Worm (Caenorhabditis elegans) whole organism, L1 larva: Measurements from ENCODE around the gene mrps-18B.

Source experiments
- C04F5.9 ChIP-seq: sonication (generic microtip); optimal IDR thresholded peaks from 2 replicates; lab custom pipeline; 2016; ENCODE audit warnings: missing genetic modification characterization, missing compliant biosample characterization
- C16A3.4 ChIP-seq: fragments of 150-350 bp; optimal IDR thresholded peaks from 2 replicates; lab custom pipeline; 2014; ENCODE audit warnings: missing biosample characterization, missing genetic modification characterization
- F16B12.6 ChIP-seq: fragments of 150-350 bp; optimal IDR thresholded peaks from 2 replicates; lab custom pipeline; 2014; ENCODE audit warnings: missing biosample characterization, missing genetic modification characterization
- Y116A8C.19 ChIP-seq: sonication (generic microtip); optimal IDR thresholded peaks from 2 replicates; lab custom pipeline; 2016; ENCODE audit warnings: missing compliant biosample characterization, missing genetic modification characterization, borderline replicate concordance
- alr-1 ChIP-seq: fragments of 200-800 bp; sonication (Bioruptor generic); optimal IDR thresholded peaks from 2 replicates; lab custom pipeline; 2018; ENCODE audit warnings: borderline replicate concordance, mild to moderate bottlenecking, missing genetic modification characterization, missing compliant biosample characterization
- aly-2 ChIP-seq: fragments of 150-350 bp; optimal IDR thresholded peaks from 2 replicates; lab custom pipeline; 2014; ENCODE audit warnings: missing biosample characterization, missing genetic modification characterization
- blmp-1 ChIP-seq: fragments of 150-350 bp; optimal IDR thresholded peaks from 2 replicates; lab custom pipeline; 2014; ENCODE audit warnings: missing biosample characterization, missing genetic modification characterization
- ceh-90 ChIP-seq: sonication (generic microtip); optimal IDR thresholded peaks from 2 replicates; lab custom pipeline; 2016; ENCODE audit warnings: missing genetic modification characterization, missing compliant biosample characterization
- dsc-1 ChIP-seq: sonication (generic microtip); optimal IDR thresholded peaks from 2 replicates; lab custom pipeline; 2016; ENCODE audit warnings: mild to moderate bottlenecking, missing genetic modification characterization, missing compliant biosample characterization
- efl-1 ChIP-seq, 4 experiments: fragments of 150-350 bp; optimal IDR thresholded peaks in 3 of 4; peaks in 1 of 4; 1 replicate in 1 of 4; 2 replicates in 3 of 4; lab custom pipeline; 2014; ENCODE audit warnings: missing biosample characterization in 2 of 4, missing genetic modification characterization in 2 of 4, missing genetic modification reagents in 2 of 4
- elt-3 ChIP-seq, 6 experiments: fragments of 150-350 bp in 1 of 6; sonication (generic microtip); optimal IDR thresholded peaks; 2 replicates each; lab custom pipeline; 2017 to 2018; ENCODE audit warnings: missing biosample characterization in 6 of 6, missing genetic modification characterization in 6 of 6, inconsistent platforms in 1 of 6
- fkh-10 ChIP-seq: sonication (generic microtip); optimal IDR thresholded peaks from 2 replicates; lab custom pipeline; 2017; ENCODE audit warnings: missing biosample characterization, missing genetic modification reagents, missing genetic modification characterization
- fkh-8 ChIP-seq: sonication (generic microtip); optimal IDR thresholded peaks from 2 replicates; lab custom pipeline; 2016; ENCODE audit warnings: mild to moderate bottlenecking, missing genetic modification characterization, missing compliant biosample characterization
- hlh-17 ChIP-seq: fragments of 200-800 bp; sonication (Bioruptor generic); optimal IDR thresholded peaks from 2 replicates; lab custom pipeline; 2018; ENCODE audit warnings: missing genetic modification characterization, mild to moderate bottlenecking, missing compliant biosample characterization, moderate library complexity, borderline replicate concordance
- hlh-4 ChIP-seq: sonication (generic microtip); optimal IDR thresholded peaks from 2 replicates; lab custom pipeline; 2016; ENCODE audit warnings: mild to moderate bottlenecking, missing genetic modification characterization, missing compliant biosample characterization
- hpl-2 ChIP-seq: fragments of 150-350 bp; optimal IDR thresholded peaks from 2 replicates; lab custom pipeline; 2014; ENCODE audit warnings: missing biosample characterization, missing genetic modification reagents, missing genetic modification characterization
- isw-1 ChIP-seq: fragments of 200-800 bp; sonication (Bioruptor generic); IDR thresholded peaks from 2 replicates; pipeline ENCODE4 v1.3.6; 2022; ENCODE audit warnings: missing genetic modification characterization, missing compliant biosample characterization
- jun-1 ChIP-seq: fragments of 150-350 bp; optimal IDR thresholded peaks from 2 replicates; lab custom pipeline; 2014; ENCODE audit warnings: missing biosample characterization, missing genetic modification reagents, missing genetic modification characterization
- lin-13 ChIP-seq: fragments of 150-350 bp; optimal IDR thresholded peaks from 2 replicates; lab custom pipeline; 2014; ENCODE audit warnings: missing biosample characterization, missing genetic modification reagents, missing genetic modification characterization
- lin-14 ChIP-seq: fragments of 200-800 bp; sonication (Bioruptor generic); optimal IDR thresholded peaks from 2 replicates; lab custom pipeline; 2018; ENCODE audit warnings: mild to moderate bottlenecking, missing genetic modification characterization, moderate library complexity, missing compliant biosample characterization
- lin-15B ChIP-seq: fragments of 150-350 bp; sonication (generic microtip); optimal IDR thresholded peaks from 3 replicates; lab custom pipeline; 2014; ENCODE audit warnings: missing biosample characterization, missing genetic modification characterization
- lin-35 ChIP-seq, 2 experiments: fragments of 150-350 bp; optimal IDR thresholded peaks; 2 replicates each; lab custom pipeline; 2014; ENCODE audit warnings: missing biosample characterization in 2 of 2, missing genetic modification characterization in 2 of 2, missing genetic modification reagents in 2 of 2
- lin-39 ChIP-seq: fragments of 150-350 bp; optimal IDR thresholded peaks from 2 replicates; lab custom pipeline; 2014; ENCODE audit warnings: missing biosample characterization, missing genetic modification reagents, missing genetic modification characterization
- lir-3 ChIP-seq: sonication (generic microtip); optimal IDR thresholded peaks from 2 replicates; lab custom pipeline; 2016; ENCODE audit warnings: mild to moderate bottlenecking, missing genetic modification characterization, moderate library complexity, missing compliant biosample characterization; ENCODE audit not compliant: poor library complexity
- mab-9 ChIP-seq: fragments of 200-800 bp; sonication (Bioruptor generic); IDR thresholded peaks from 2 replicates; pipeline ENCODE4 v1.3.6; 2022; ENCODE audit warnings: missing genetic modification reagents, missing genetic modification characterization, missing compliant biosample characterization
- mef-2 ChIP-seq: fragments of 150-350 bp; optimal IDR thresholded peaks from 2 replicates; lab custom pipeline; 2014; ENCODE audit warnings: missing biosample characterization, missing genetic modification characterization
- nhr-11 ChIP-seq: fragments of 150-350 bp; optimal IDR thresholded peaks from 2 replicates; lab custom pipeline; 2014; ENCODE audit warnings: missing biosample characterization, missing genetic modification characterization
- nhr-19 ChIP-seq: fragments of 200-800 bp; sonication (Bioruptor generic); conservative IDR thresholded peaks from 2 replicates; pipeline ENCODE4 v1.3.6; 2022; ENCODE audit warnings: missing genetic modification characterization, missing compliant biosample characterization
- nhr-84 ChIP-seq: sonication (generic microtip); optimal IDR thresholded peaks from 2 replicates; lab custom pipeline; 2017; ENCODE audit warnings: missing biosample characterization, missing genetic modification characterization
- nhr-85 ChIP-seq: sonication (generic microtip); peaks from one replicate; lab custom pipeline; 2016; ENCODE audit warnings: missing genetic modification characterization, inconsistent platforms, missing compliant biosample characterization
- pax-3 ChIP-seq: fragments of 200-800 bp; sonication (Bioruptor generic); optimal IDR thresholded peaks from 2 replicates; lab custom pipeline; 2018; ENCODE audit warnings: mild to moderate bottlenecking, missing genetic modification characterization, moderate library complexity, missing compliant biosample characterization
- rnt-1 ChIP-seq: sonication (generic microtip); optimal IDR thresholded peaks from 2 replicates; lab custom pipeline; 2016; ENCODE audit warnings: mild to moderate bottlenecking, missing genetic modification characterization, moderate library complexity, missing compliant biosample characterization
- snpc-4 ChIP-seq: fragments of 150-350 bp; optimal IDR thresholded peaks from 2 replicates; lab custom pipeline; 2014; ENCODE audit warnings: missing biosample characterization, missing genetic modification characterization
- snu-23 ChIP-seq: sonication (generic microtip); optimal IDR thresholded peaks from 2 replicates; lab custom pipeline; 2016; ENCODE audit warnings: missing genetic modification characterization, missing compliant biosample characterization
- sptf-1 ChIP-seq: fragments of 150-350 bp; optimal IDR thresholded peaks from 2 replicates; lab custom pipeline; 2014; ENCODE audit warnings: missing biosample characterization, missing genetic modification characterization
- sup-37 ChIP-seq: fragments of 200-800 bp; sonication (Bioruptor generic); optimal IDR thresholded peaks from 2 replicates; lab custom pipeline; 2018; ENCODE audit warnings: mild to moderate bottlenecking, missing genetic modification characterization, missing compliant biosample characterization
- tbx-2 ChIP-seq: sonication (generic microtip); optimal IDR thresholded peaks from 2 replicates; lab custom pipeline; 2016; ENCODE audit warnings: missing genetic modification characterization, missing compliant biosample characterization
- unc-130 ChIP-seq: fragments of 150-350 bp; optimal IDR thresholded peaks from 2 replicates; lab custom pipeline; 2017; ENCODE audit warnings: missing biosample characterization, missing genetic modification characterization, inconsistent platforms
- zip-4 ChIP-seq: fragments of 200-800 bp; sonication (Bioruptor generic); optimal IDR thresholded peaks from 2 replicates; lab custom pipeline; 2018; ENCODE audit warnings: mild to moderate bottlenecking, missing genetic modification characterization, moderate library complexity, missing compliant biosample characterization
- ztf-11 ChIP-seq, 2 experiments: sonication (generic microtip); optimal IDR thresholded peaks; 2 replicates each; lab custom pipeline; 2016 to 2017; ENCODE audit warnings: missing genetic modification characterization in 2 of 2, missing biosample characterization in 1 of 2, missing compliant biosample characterization in 1 of 2
- ztf-4 ChIP-seq: fragments of 150-350 bp; optimal IDR thresholded peaks from 2 replicates; lab custom pipeline; 2014; ENCODE audit warnings: missing biosample characterization, missing genetic modification characterization

The mrps-18B gene

ce11 chrII:8532015-8532414 is 6.5 kb downstream of the mrps-18B start:
- TF ChIP-seq efl-1 (optimal IDR thresholded peaks at IDR 0.05; lab: Kevin White, UChicago) (no peak), efl-1 (GFP tag; optimal IDR thresholded peaks at IDR 0.05 in 1 of 2; lab: Kevin White, UChicago) (peak in 1 of 2 experiments; percentile 31), nhr-85 (tag; lab: Kevin White, UChicago) (peak; percentile 8), rnt-1 (tag; lab: Kevin White, UChicago) (peak; percentile 6), hlh-4 (no peak), blmp-1 (peak; percentile 98), lin-39 (tag; lab: Kevin White, UChicago) (no peak), snu-23 (GFP tag; lab: Kevin White, UChicago) (peak; percentile 11)

ce11 chrII:8536060-8536459 is 10.6 kb downstream of the mrps-18B start, which contains the start of gene W01C9.2:
W01C9.2 (plus strand) TSS chrII:8536360.
- TF ChIP-seq tbx-2 (tag; lab: Kevin White, UChicago) = no peak
- TF ChIP-seq ztf-4 (tag; lab: Kevin White, UChicago) = no peak
- no peak for TF ChIP-seq sptf-1
- no peak for TF ChIP-seq C04F5.9
- no peak for TF ChIP-seq nhr-11 (tag; lab: Kevin White, UChicago)
- no peak for TF ChIP-seq efl-1 (optimal IDR thresholded peaks at IDR 0.05; lab: Kevin White, UChicago)
- TF ChIP-seq efl-1 (GFP tag; optimal IDR thresholded peaks at IDR 0.05 in 1 of 2; lab: Kevin White, UChicago) = no peak

- TF ChIP-seq C04F5.9 = no peak
- no peak for TF ChIP-seq lir-3 (tag; lab: Kevin White, UChicago)
- no peak for TF ChIP-seq isw-1 (GFP tag; lab: Robert Waterston, UW)
- no peak for TF ChIP-seq snu-23 (GFP tag; lab: Kevin White, UChicago)
- no peak for TF ChIP-seq nhr-84 (tag; lab: Kevin White, UChicago)
- no peak for TF ChIP-seq elt-3 (tag; optimal IDR thresholded peaks at IDR 0.05; lab: Kevin White, UChicago)
- no peak for TF ChIP-seq unc-130
- TF ChIP-seq dsc-1 (tag; lab: Kevin White, UChicago) = no peak
- TF ChIP-seq C16A3.4 (tag; lab: Kevin White, UChicago) = no peak
- TF ChIP-seq lin-15B (tag; lab: Kevin White, UChicago) = no peak
- no peak for TF ChIP-seq jun-1
- TF ChIP-seq lin-35 (GFP tag; optimal IDR thresholded peaks at IDR 0.05; lab: Kevin White, UChicago) = no peak
- no peak for TF ChIP-seq sptf-1
- TF ChIP-seq fkh-8 (tag; lab: Kevin White, UChicago) = no peak
- TF ChIP-seq lin-14 (GFP tag; lab: Kevin White, UChicago) = no peak
- no peak for TF ChIP-seq zip-4
- TF ChIP-seq sup-37 (GFP tag; lab: Kevin White, UChicago) = no peak
- no peak for TF ChIP-seq ztf-4 (tag; lab: Kevin White, UChicago)
Observed at ce11 chrII:8540412-8540811, 14.9 kb downstream of the mrps-18B start, which contains the start of gene pqn-73. pqn-73 (plus strand) TSS chrII:8540712.

ce11 chrII:8545315-8545714 is 19.8 kb downstream of the mrps-18B start, which contains the start of gene decr-1.2:
decr-1.2 (plus strand) TSS chrII:8545615.
- TF ChIP-seq hpl-2 (GFP tag; lab: Kevin White, UChicago) = no peak
- TF ChIP-seq ztf-11 (tag; optimal IDR thresholded peaks at IDR 0.05; lab: Kevin White, UChicago) = no peak
- no peak for TF ChIP-seq F16B12.6 (tag; lab: Kevin White, UChicago)
- no peak for TF ChIP-seq ceh-90 (tag; lab: Kevin White, UChicago)
- no peak for TF ChIP-seq C16A3.4 (tag; lab: Kevin White, UChicago)

- peak; percentile 66 for TF ChIP-seq rnt-1 (tag; lab: Kevin White, UChicago)
- TF ChIP-seq mef-2 = no peak
- no peak for TF ChIP-seq snpc-4 (tag; lab: Kevin White, UChicago)
- TF ChIP-seq lin-35 (GFP tag; optimal IDR thresholded peaks at IDR 0.05; lab: Kevin White, UChicago) = peak; percentile 21 to 78
- peak in 1 of 6 experiments; percentile 19 for TF ChIP-seq elt-3 (tag; optimal IDR thresholded peaks at IDR 0.05; lab: Kevin White, UChicago)
- no peak for TF ChIP-seq lin-13
- TF ChIP-seq tbx-2 (tag; lab: Kevin White, UChicago) = no peak
- peak; percentile 78 for TF ChIP-seq C16A3.4 (tag; lab: Kevin White, UChicago)
- peak; percentile 31; the same call in 1 of the 2 replicates for TF ChIP-seq nhr-19 (GFP tag; lab: Robert Waterston, UW)
- TF ChIP-seq snu-23 (GFP tag; lab: Kevin White, UChicago) = no peak
- TF ChIP-seq aly-2 (tag; lab: Kevin White, UChicago) = peak; percentile 35
- TF ChIP-seq dsc-1 (tag; lab: Kevin White, UChicago) = peak; percentile 27
- no peak for TF ChIP-seq alr-1 (tag; lab: Kevin White, UChicago)
- no peak for TF ChIP-seq Y116A8C.19
- TF ChIP-seq nhr-11 (tag; lab: Kevin White, UChicago) = no peak
- TF ChIP-seq blmp-1 = peak; percentile 25
- TF ChIP-seq mab-9 = no peak
- TF ChIP-seq efl-1 (optimal IDR thresholded peaks at IDR 0.05; lab: Kevin White, UChicago) = peak; percentile 38 to 48
- TF ChIP-seq efl-1 (GFP tag; optimal IDR thresholded peaks at IDR 0.05 in 1 of 2; lab: Kevin White, UChicago) = peak; percentile 20 to 95
- no peak for TF ChIP-seq fkh-10 (GFP tag; lab: Kevin White, UChicago)
- no peak for TF ChIP-seq C04F5.9
- no peak for TF ChIP-seq pax-3
- TF ChIP-seq hlh-17 (GFP tag; lab: Kevin White, UChicago) = no peak
Observed at ce11 chrII:8546975-8547374, 21.5 kb downstream of the mrps-18B start.
